Worm (Caenorhabditis elegans) whole organism, late embryonic: Measurements from ENCODE around the gene nhr-211.

Experiments used
- ama-1 ChIP-seq: fragments of 150-350 bp; optimal IDR thresholded peaks from 2 replicates; lab custom pipeline; 2014
- ceh-34 ChIP-seq: sonication (generic microtip); optimal IDR thresholded peaks from 2 replicates; lab custom pipeline; 2016; ENCODE audit warnings: mild to moderate bottlenecking, missing genetic modification characterization, missing compliant biosample characterization
- dve-1 ChIP-seq: sonication (generic microtip); optimal IDR thresholded peaks from 2 replicates; lab custom pipeline; 2017; ENCODE audit warnings: antibody characterized with exemption, mild to moderate bottlenecking, missing genetic modification characterization, missing compliant biosample characterization
- elt-2 ChIP-seq: sonication (generic microtip); optimal IDR thresholded peaks from 2 replicates; lab custom pipeline; 2016; ENCODE audit warnings: missing genetic modification reagents, missing genetic modification characterization, missing compliant biosample characterization
- ref-2 ChIP-seq: sonication (generic microtip); optimal IDR thresholded peaks from 2 replicates; lab custom pipeline; 2016; ENCODE audit warnings: missing genetic modification characterization, missing compliant biosample characterization
- rnt-1 ChIP-seq: sonication (generic microtip); optimal IDR thresholded peaks from 2 replicates; lab custom pipeline; 2016; ENCODE audit warnings: missing genetic modification characterization, missing compliant biosample characterization

DNA sequence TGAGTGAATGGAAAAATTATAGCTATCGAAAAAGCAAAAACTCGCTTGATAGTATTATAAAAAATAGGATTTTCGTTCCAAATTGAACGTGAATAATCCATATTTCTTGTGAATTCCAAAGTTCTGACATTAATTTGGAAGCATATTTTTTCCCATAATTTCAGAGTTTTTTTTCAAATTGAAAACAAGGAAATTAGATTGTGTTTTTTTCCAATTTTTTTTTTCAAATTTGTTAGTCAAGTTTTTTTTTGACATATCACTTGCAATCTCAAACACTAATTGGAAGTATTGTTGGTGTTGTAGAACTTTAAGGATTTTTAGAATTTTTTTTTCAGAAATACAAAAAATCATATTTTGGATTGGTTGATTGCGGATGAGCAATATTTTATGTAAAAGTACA lies 40.2 kb upstream of the nhr-211 start, which contains the start of gene srh-34:
- TF ChIP-seq ref-2 (tag; lab: Kevin White, UChicago), result no peak
- no peak for TF ChIP-seq ama-1
- TF ChIP-seq dve-1 (tag; lab: Kevin White, UChicago), result no peak
- TF ChIP-seq elt-2, result no peak
- TF ChIP-seq ceh-34 (tag; lab: Kevin White, UChicago), result no peak
- no peak for TF ChIP-seq rnt-1 (tag; lab: Kevin White, UChicago)
